Fruit fly (Drosophila melanogaster): Measurements from ENCODE around the gene CG2931.

CG2931 gene

dm6 chr3R:5568590-5568989 lies at the start of gene CG2931, which contains the start of gene Rheb:
TSS of gene CG2931 (minus strand) at chr3R:5568615.
TSS of gene Rheb (plus strand) at chr3R:5568921.
- TF ChIP-seq Myc (optimal IDR thresholded peaks at IDR 0.05) (no peak), psq (optimal IDR thresholded peaks at IDR 0.05) (no peak), ttk (optimal IDR thresholded peaks at IDR 0.05) (no peak), insv (optimal IDR thresholded peaks at IDR 0.05) (no peak), h (optimal IDR thresholded peaks at IDR 0.05) (no peak), Sin3A (optimal IDR thresholded peaks at IDR 0.05) (no peak)

- TF ChIP-seq insv (optimal IDR thresholded peaks at IDR 0.05) (no peak), ttk (optimal IDR thresholded peaks at IDR 0.05) (no peak)
These were observed 47.1 kb upstream of the CG2931 start for dm6 chr3R:5615484-5615883.

- TF ChIP-seq Myc (optimal IDR thresholded peaks at IDR 0.05) = no peak
- TF ChIP-seq Sin3A (optimal IDR thresholded peaks at IDR 0.05) = no peak
- no peak for TF ChIP-seq ttk (optimal IDR thresholded peaks at IDR 0.05)
- no peak for TF ChIP-seq h (optimal IDR thresholded peaks at IDR 0.05)
- no peak for TF ChIP-seq psq (optimal IDR thresholded peaks at IDR 0.05)
- no peak for TF ChIP-seq insv (optimal IDR thresholded peaks at IDR 0.05)
These were observed 44.7 kb upstream of the CG2931 start, which contains the start of gene Atu for dm6 chr3R:5613114-5613443. TSS of gene Atu (plus strand) at chr3R:5613358.

- TF ChIP-seq Sin3A (optimal IDR thresholded peaks at IDR 0.05) (no peak), Myc (optimal IDR thresholded peaks at IDR 0.05) (no peak), h (optimal IDR thresholded peaks at IDR 0.05) (no peak), insv (optimal IDR thresholded peaks at IDR 0.05) (no peak), ttk (optimal IDR thresholded peaks at IDR 0.05) (no peak), psq (optimal IDR thresholded peaks at IDR 0.05) (no peak)
These were observed 44.1 kb upstream of the CG2931 start, which contains the start of gene Rga for dm6 chr3R:5612372-5613113. TSS of gene Rga (minus strand) at chr3R:5613112.

- TF ChIP-seq h (optimal IDR thresholded peaks at IDR 0.05) = no peak
- TF ChIP-seq psq (optimal IDR thresholded peaks at IDR 0.05) = no peak
- no peak for TF ChIP-seq insv (optimal IDR thresholded peaks at IDR 0.05)
- no peak for TF ChIP-seq Sin3A (optimal IDR thresholded peaks at IDR 0.05)
- TF ChIP-seq Myc (optimal IDR thresholded peaks at IDR 0.05) = no peak
- TF ChIP-seq ttk (optimal IDR thresholded peaks at IDR 0.05) = no peak
These were observed 43.3 kb upstream of the CG2931 start for dm6 chr3R:5611733-5612132.

DNA sequence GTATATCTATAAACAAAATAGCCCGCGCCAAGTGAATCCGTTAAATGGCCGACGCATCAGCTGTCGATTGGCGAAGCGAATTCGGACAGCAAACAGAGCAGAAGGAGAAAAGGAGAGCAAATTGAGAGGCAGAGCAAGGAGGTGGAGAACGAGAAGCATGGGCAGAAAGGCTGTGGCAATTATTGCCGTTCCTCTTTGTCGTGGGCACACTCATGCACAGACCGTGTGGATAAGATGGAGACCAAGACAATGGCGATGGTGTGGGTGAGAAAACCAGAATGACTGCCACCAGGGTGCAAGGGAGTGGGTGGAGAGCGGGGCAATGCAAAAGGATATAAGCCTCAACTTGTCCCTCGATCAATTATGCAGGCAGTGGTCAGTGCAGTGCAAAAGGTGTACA lies 42.8 kb upstream of the CG2931 start:
- TF ChIP-seq h (optimal IDR thresholded peaks at IDR 0.05) = no peak

DNA sequence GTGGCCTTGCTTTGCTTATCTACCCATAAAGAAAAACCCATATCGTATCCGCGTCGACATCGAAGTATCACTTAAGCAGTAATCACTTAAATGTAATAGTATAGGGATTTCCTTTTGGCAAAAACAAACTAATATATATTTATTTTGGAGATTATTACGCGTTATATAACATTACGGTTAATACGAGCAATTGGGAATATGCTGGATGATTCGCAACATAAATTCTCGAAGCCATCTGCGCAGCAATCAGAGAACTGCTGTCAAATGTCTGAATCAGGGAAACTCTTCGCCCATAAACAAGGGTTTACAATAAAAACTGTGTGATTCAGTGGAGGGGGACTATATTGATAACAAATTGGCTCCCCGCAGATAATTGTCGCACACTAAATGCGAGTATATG lies 42.2 kb upstream of the CG2931 start:
- TF ChIP-seq ttk (optimal IDR thresholded peaks at IDR 0.05) (no peak), insv (optimal IDR thresholded peaks at IDR 0.05) (no peak)

- TF ChIP-seq ttk (optimal IDR thresholded peaks at IDR 0.05) (no peak), Myc (optimal IDR thresholded peaks at IDR 0.05) (no peak)
These were observed 40.0 kb upstream of the CG2931 start for dm6 chr3R:5608422-5608821.

dm6 chr3R:5606477-5606876 lies 38.1 kb upstream of the CG2931 start, which contains the start of gene asl:
TSS of gene asl (minus strand) at chr3R:5606543.
- TF ChIP-seq Sin3A (optimal IDR thresholded peaks at IDR 0.05) (no peak), h (optimal IDR thresholded peaks at IDR 0.05) (no peak), ttk (optimal IDR thresholded peaks at IDR 0.05) (no peak), Myc (optimal IDR thresholded peaks at IDR 0.05) (no peak), insv (optimal IDR thresholded peaks at IDR 0.05) (no peak), psq (optimal IDR thresholded peaks at IDR 0.05) (no peak)

dm6 chr3R:5601044-5601523 lies 32.7 kb upstream of the CG2931 start, which contains the start of the genes kra and SecS:
TSS of gene kra (minus strand) at chr3R:5601136.
TSS of gene SecS (plus strand) at chr3R:5601433.
- TF ChIP-seq Myc (optimal IDR thresholded peaks at IDR 0.05) = no peak
- TF ChIP-seq psq (optimal IDR thresholded peaks at IDR 0.05) = no peak
- TF ChIP-seq insv (optimal IDR thresholded peaks at IDR 0.05) = no peak
- no peak for TF ChIP-seq Sin3A (optimal IDR thresholded peaks at IDR 0.05)
- no peak for TF ChIP-seq h (optimal IDR thresholded peaks at IDR 0.05)
- TF ChIP-seq ttk (optimal IDR thresholded peaks at IDR 0.05) = no peak

DNA sequence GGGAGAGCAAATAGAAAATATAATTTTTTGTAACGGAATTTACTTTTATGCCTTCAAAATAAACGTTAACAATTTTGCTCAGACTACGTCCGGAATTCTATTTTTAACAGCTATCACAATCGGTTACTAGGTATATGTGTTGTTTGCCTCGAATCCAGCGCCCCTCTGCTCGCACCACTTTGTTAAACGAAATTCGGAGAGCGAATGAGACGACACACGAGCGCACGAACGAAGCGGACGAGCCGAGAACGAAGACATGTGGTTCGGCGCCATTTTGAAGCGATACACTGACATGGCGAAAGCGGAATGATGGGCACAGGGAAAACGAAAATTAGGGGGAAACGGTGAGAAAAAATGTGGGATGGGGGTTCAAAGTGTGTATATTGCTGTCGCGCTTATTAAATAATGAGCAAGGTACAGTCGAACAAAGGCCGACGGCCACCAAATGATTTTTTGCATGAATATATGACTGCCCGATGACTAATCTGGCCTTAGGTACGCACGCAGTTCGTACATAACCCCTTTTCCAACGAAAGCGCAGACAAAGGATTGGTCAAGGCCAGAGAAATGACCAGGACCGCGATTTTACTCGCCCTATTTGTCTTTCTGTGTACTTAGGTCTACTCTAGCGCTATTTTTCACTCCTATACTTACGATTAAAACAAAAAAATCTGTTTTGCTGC lies 32.1 kb upstream of the CG2931 start:
- TF ChIP-seq Sin3A (optimal IDR thresholded peaks at IDR 0.05) = no peak
- TF ChIP-seq ttk (optimal IDR thresholded peaks at IDR 0.05) = no peak
- no peak for TF ChIP-seq psq (optimal IDR thresholded peaks at IDR 0.05)
- no peak for TF ChIP-seq Myc (optimal IDR thresholded peaks at IDR 0.05)
- no peak for TF ChIP-seq h (optimal IDR thresholded peaks at IDR 0.05)
- TF ChIP-seq insv (optimal IDR thresholded peaks at IDR 0.05) = no peak

DNA sequence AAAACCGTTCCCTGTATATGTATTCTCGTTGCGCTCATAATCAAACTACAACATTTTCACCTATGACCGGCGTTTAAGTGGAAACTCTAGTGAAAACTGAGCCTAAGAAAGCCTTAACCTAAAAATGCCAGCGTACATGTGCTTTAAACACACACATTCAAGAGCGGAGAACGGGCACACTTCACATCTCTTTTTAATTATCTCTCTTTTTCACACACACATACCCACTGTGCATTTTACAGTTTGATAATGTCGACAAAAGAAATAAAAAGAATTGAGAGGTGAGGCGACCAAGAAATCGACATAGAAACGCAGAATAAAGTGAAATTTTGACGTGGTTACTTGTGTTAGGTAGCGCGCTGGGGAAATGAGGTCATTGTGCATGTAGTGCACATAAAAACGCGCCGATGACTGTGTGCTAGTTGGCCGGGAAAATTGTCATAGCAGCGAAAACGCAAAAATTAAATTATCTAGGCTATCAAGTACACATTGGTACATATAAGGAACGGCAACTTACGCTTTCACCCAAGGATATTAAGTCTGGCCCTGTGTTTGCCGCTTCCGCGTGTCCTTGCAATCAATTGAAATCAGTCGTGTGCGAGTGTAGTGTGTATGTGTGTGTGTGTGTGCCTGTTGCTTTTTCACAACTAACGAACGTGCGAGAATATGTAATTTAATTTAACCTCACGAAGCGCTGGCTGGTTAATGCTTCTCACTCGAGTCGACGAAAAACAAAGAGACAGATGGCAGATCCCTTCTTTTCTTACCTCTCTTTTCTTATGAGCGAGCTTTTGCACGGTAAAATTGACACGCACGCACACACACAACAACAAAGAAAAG lies 31.3 kb upstream of the CG2931 start:
- TF ChIP-seq ttk (optimal IDR thresholded peaks at IDR 0.05) (no peak), h (optimal IDR thresholded peaks at IDR 0.05) (no peak), Myc (optimal IDR thresholded peaks at IDR 0.05) (no peak), psq (optimal IDR thresholded peaks at IDR 0.05) (no peak), Sin3A (optimal IDR thresholded peaks at IDR 0.05) (no peak), insv (optimal IDR thresholded peaks at IDR 0.05) (no peak)

Measured in Kc167 (cell line).